Worm (Caenorhabditis elegans): Measurements from ENCODE around the gene kmo-1.

DNA sequence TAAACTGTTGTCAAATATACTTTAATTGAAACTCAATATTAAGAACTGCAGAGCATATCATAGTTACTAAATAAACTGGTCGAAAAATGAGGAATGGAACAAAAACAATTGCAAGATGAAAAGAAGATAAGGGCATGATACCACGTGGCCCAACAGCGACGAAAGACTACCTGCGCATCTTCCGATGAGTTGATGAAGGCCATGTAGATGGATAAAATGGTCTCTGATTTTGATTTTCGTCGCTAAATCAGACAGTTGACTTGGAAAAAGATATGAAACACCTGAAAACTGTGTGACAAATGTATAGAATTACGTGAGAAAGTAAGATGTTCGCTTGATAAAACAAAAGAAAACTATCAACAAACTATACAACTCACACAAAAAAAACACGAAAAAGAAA lies 1.2 kb upstream of the kmo-1 start:
- TF ChIP-seq lin-13 (GFP tag; optimal IDR thresholded peaks at IDR 0.05) (no peak), elt-3 (tag; optimal IDR thresholded peaks at IDR 0.05) (no peak), ZK546.5 (tag; optimal IDR thresholded peaks at IDR 0.05) (no peak), lsy-2 (tag; optimal IDR thresholded peaks at IDR 0.05) (no peak), sma-9 (GFP tag; optimal IDR thresholded peaks at IDR 0.05) (peak; percentile 60), sma-9 (tag; optimal IDR thresholded peaks at IDR 0.05) (no peak), nhr-11 (tag; optimal IDR thresholded peaks at IDR 0.05) (no peak), ama-1 (optimal IDR thresholded peaks at IDR 0.05) (no peak), ztf-11 (tag; optimal IDR thresholded peaks at IDR 0.05) (no peak), alr-1 (tag; optimal IDR thresholded peaks at IDR 0.05) (no peak), skn-1 (tag; optimal IDR thresholded peaks at IDR 0.05) (no peak)
